Fruit fly (Drosophila melanogaster) whole organism: Measurements from ENCODE around the gene CG12253.

ENCODE experiments used
- EcR ChIP-seq, 2 experiments: fragments of >200 bp; optimal IDR thresholded peaks; 2 replicates each; lab custom pipeline; 2017; ENCODE audit warnings: missing biosample characterization in 2 of 2, missing genetic modification characterization in 2 of 2, missing genetic modification reagents in 2 of 2
- psq ChIP-seq: fragments of >200 bp; optimal IDR thresholded peaks from 2 replicates; lab custom pipeline; 2017
- usp ChIP-seq: fragments of >200 bp; optimal IDR thresholded peaks from 2 replicates; lab custom pipeline; 2017; ENCODE audit warnings: missing biosample characterization, missing genetic modification characterization, mixed read lengths

- TF ChIP-seq EcR (GFP tag; optimal IDR thresholded peaks at IDR 0.05; lab: Kevin White, UChicago) (no peak), usp (GFP tag; lab: Kevin White, UChicago) (no peak), psq (no peak)
These were observed 12.4 kb upstream of the CG12253 start, which contains the start of gene abo for dm6 chr2L:10975193-10975592.
